Fruit fly (Drosophila melanogaster): ENCODE measurements around the gene Sirt2.

DNA sequence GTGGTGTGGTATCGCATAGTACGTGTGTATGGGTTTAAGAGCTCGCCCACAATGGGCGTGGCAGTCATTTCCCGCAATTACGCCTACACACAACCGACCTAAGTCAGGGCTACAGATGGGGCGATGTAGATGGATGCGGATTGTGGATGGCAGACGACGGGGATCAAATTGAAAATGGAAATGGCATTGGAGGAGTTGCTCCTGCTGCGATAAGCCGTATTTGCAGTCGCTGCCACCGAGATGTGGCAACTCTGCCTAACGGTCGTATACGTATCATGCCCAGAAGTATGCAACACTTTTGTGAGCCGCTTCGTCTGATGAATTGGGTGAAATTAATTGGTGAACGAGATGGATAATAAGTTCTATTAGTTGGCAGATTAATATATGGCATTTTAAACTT is 41.5 kb upstream of the Sirt2 start:
- TF ChIP-seq net (GFP tag; optimal IDR thresholded peaks at IDR 0.05), result no peak
- TF ChIP-seq Met (GFP tag; optimal IDR thresholded peaks at IDR 0.05), result no peak
- no peak for TF ChIP-seq Hr38 (GFP tag; optimal IDR thresholded peaks at IDR 0.05)
- no peak for TF ChIP-seq Sox102F (GFP tag; optimal IDR thresholded peaks at IDR 0.05)
- TF ChIP-seq CG6792 (GFP tag; optimal IDR thresholded peaks at IDR 0.05), result no peak
- no peak for TF ChIP-seq Smox (GFP tag; optimal IDR thresholded peaks at IDR 0.05)
- TF ChIP-seq Ets96B (tag; optimal IDR thresholded peaks at IDR 0.05), result no peak
- no peak for TF ChIP-seq Gug (GFP tag; IDR thresholded peaks at IDR 0.05)
- no peak for TF ChIP-seq dsx (GFP tag; optimal IDR thresholded peaks at IDR 0.05; ENCODE audit: poor library complexity, severe bottlenecking)
- TF ChIP-seq salr (GFP tag; optimal IDR thresholded peaks at IDR 0.05), result no peak
- TF ChIP-seq OdsH (GFP tag; optimal IDR thresholded peaks at IDR 0.05), result no peak
- TF ChIP-seq Eip75B (GFP tag; optimal IDR thresholded peaks at IDR 0.05), result no peak

Measured in whole organism, prepupa.